Worm (Caenorhabditis elegans): ENCODE measurements around the gene Y62H9A.15.

Y62H9A.15 gene

ce11 chrX:11872210-11872609, 37.7 kb downstream of the Y62H9A.15 start (continued):
- no peak for TF ChIP-seq zfp-2 (tag; optimal IDR thresholded peaks at IDR 0.05)
- no peak for TF ChIP-seq lin-38 (GFP tag; IDR thresholded peaks at IDR 0.05)
- no peak for TF ChIP-seq pqm-1 (tag; optimal IDR thresholded peaks at IDR 0.05)
- 0 out of 2 replicates have a peak, but pooled peaks have one; percentile 19 for TF ChIP-seq daf-19 (GFP tag; conservative IDR thresholded peaks at IDR 0.05)
- TF ChIP-seq mxl-3 (GFP tag; optimal IDR thresholded peaks at IDR 0.05) = peak; percentile 31
- no peak for TF ChIP-seq mep-1 (tag; optimal IDR thresholded peaks at IDR 0.05)
- TF ChIP-seq nhr-25 (tag; optimal IDR thresholded peaks at IDR 0.05; ENCODE audit: borderline replicate concordance, insufficient read depth) = no peak
- peak; percentile 32; the same call in 1 of the 2 replicates for TF ChIP-seq nhr-41 (GFP tag; IDR thresholded peaks at IDR 0.05)
- TF ChIP-seq saeg-2 (GFP tag; IDR thresholded peaks at IDR 0.05) = no peak
- peak; percentile 30; the same call in 1 of the 2 replicates for TF ChIP-seq lin-1 (GFP tag; IDR thresholded peaks at IDR 0.05)
- TF ChIP-seq hmg-1.1 (GFP tag; IDR thresholded peaks at IDR 0.05) = peak; percentile 65
- TF ChIP-seq F49E8.2 (tag; optimal IDR thresholded peaks at IDR 0.05; ENCODE audit: borderline replicate concordance) = no peak
- 0 out of 2 replicates have a peak, but pooled peaks have one; percentile 61 for TF ChIP-seq dmd-8 (GFP tag; IDR thresholded peaks at IDR 0.05)
- TF ChIP-seq ztf-11 (tag; optimal IDR thresholded peaks at IDR 0.05) = no peak
- no peak for TF ChIP-seq spr-1 (tag; optimal IDR thresholded peaks at IDR 0.05)
- TF ChIP-seq lim-7 (GFP tag; IDR thresholded peaks at IDR 0.05) = peak; percentile 76; the same call in 1 of the 2 replicates
- no peak for TF ChIP-seq zag-1 (tag; optimal IDR thresholded peaks at IDR 0.05)
- TF ChIP-seq nhr-11 (tag; optimal IDR thresholded peaks at IDR 0.05) = no peak
- TF ChIP-seq unc-62 (GFP tag; optimal IDR thresholded peaks at IDR 0.05 in 1 of 2) = peak in 1 of 2 experiments; percentile 18
- TF ChIP-seq unc-62 (tag; optimal IDR thresholded peaks at IDR 0.05) = no peak
- no peak for TF ChIP-seq R02D3.7 (tag; optimal IDR thresholded peaks at IDR 0.05)
- TF ChIP-seq ceh-44 (GFP tag; IDR thresholded peaks at IDR 0.05) = 0 out of 2 replicates have a peak, but pooled peaks have one; percentile 26
- no peak for TF ChIP-seq lin-39 (tag; optimal IDR thresholded peaks at IDR 0.05)
- no peak for TF ChIP-seq D1046.2 (GFP tag; IDR thresholded peaks at IDR 0.05)
- no peak for TF ChIP-seq ZK546.5 (tag; optimal IDR thresholded peaks at IDR 0.05)
- peak; percentile 49; the same call in 1 of the 2 replicates for TF ChIP-seq php-3 (GFP tag; IDR thresholded peaks at IDR 0.05)
- TF ChIP-seq nhr-42 (GFP tag; IDR thresholded peaks at IDR 0.05) = peak; percentile 84
- no peak for TF ChIP-seq nhr-237 (tag; optimal IDR thresholded peaks at IDR 0.05)
- no peak for TF ChIP-seq gei-8 (GFP tag; optimal IDR thresholded peaks at IDR 0.05)
- no peak; the same call in 1 of the 2 replicates for TF ChIP-seq zip-11 (GFP tag; IDR thresholded peaks at IDR 0.05)
- no peak for TF ChIP-seq zip-2 (tag; optimal IDR thresholded peaks at IDR 0.05)
- TF ChIP-seq aly-2 (tag; optimal IDR thresholded peaks at IDR 0.05) = no peak
- no peak for TF ChIP-seq T26A8.4 (GFP tag; IDR thresholded peaks at IDR 0.05)
- TF ChIP-seq mes-2 (tag; optimal IDR thresholded peaks at IDR 0.05; ENCODE audit: poor library complexity, severe bottlenecking) = no peak
- no peak for TF ChIP-seq ZK337.2 (GFP tag; IDR thresholded peaks at IDR 0.05)
- TF ChIP-seq dmd-6 (GFP tag; IDR thresholded peaks at IDR 0.05) = peak; percentile 56
- TF ChIP-seq nhr-48 (tag; optimal IDR thresholded peaks at IDR 0.05) = peak; percentile 44
- peak; percentile 71 for TF ChIP-seq vab-7 (GFP tag; IDR thresholded peaks at IDR 0.05)
- no peak for TF ChIP-seq T20F7.1 (GFP tag; optimal IDR thresholded peaks at IDR 0.05)
- no peak for TF ChIP-seq tag-97 (GFP tag; IDR thresholded peaks at IDR 0.05)
- no peak for TF ChIP-seq rbr-2 (tag; optimal IDR thresholded peaks at IDR 0.05)
- TF ChIP-seq mdl-1 (tag; optimal IDR thresholded peaks at IDR 0.05) = no peak
- peak; percentile 63 for TF ChIP-seq arid-1 (GFP tag; conservative IDR thresholded peaks at IDR 0.05)
- no peak for TF ChIP-seq nhr-6 (tag; optimal IDR thresholded peaks at IDR 0.05)
- TF ChIP-seq snpc-4 (tag; optimal IDR thresholded peaks at IDR 0.05) = no peak
- TF ChIP-seq nhr-28 (tag; optimal IDR thresholded peaks at IDR 0.05) = no peak
- no peak for TF ChIP-seq ces-1 (GFP tag; optimal IDR thresholded peaks at IDR 0.05)
- TF ChIP-seq lir-3 (tag; optimal IDR thresholded peaks at IDR 0.05) = no peak
- TF ChIP-seq nhr-77 (tag; optimal IDR thresholded peaks at IDR 0.05) = no peak
- peak; percentile 78; the same call in 1 of the 2 replicates for TF ChIP-seq snpc-1.2 (GFP tag; IDR thresholded peaks at IDR 0.05)
- no peak for TF ChIP-seq ceh-62 (tag; optimal IDR thresholded peaks at IDR 0.05)
- TF ChIP-seq nhr-102 (tag; optimal IDR thresholded peaks at IDR 0.05) = no peak
